Worm (Caenorhabditis elegans) whole organism, late embryonic: ENCODE measurements around the gene C44B7.5.

Source experiments
- C38D4.7 ChIP-seq: fragments of 200-800 bp; sonication (Bioruptor generic); optimal IDR thresholded peaks from 2 replicates; lab custom pipeline; 2018; ENCODE audit warnings: mild to moderate bottlenecking, missing genetic modification characterization, moderate library complexity, missing compliant biosample characterization
- T23F11.4 ChIP-seq: fragments of 200-800 bp; sonication (Bioruptor generic); optimal IDR thresholded peaks from 2 replicates; lab custom pipeline; 2018; ENCODE audit warnings: mild to moderate bottlenecking, missing genetic modification characterization, missing compliant biosample characterization
- hlh-6 ChIP-seq: sonication (generic microtip); optimal IDR thresholded peaks from 2 replicates; lab custom pipeline; 2016; ENCODE audit warnings: missing genotype, missing genetic modification characterization, missing compliant biosample characterization
- hlh-8 ChIP-seq: sonication (generic microtip); optimal IDR thresholded peaks from 2 replicates; lab custom pipeline; 2016; ENCODE audit warnings: missing genotype, missing genetic modification characterization, missing compliant biosample characterization
- lim-6 ChIP-seq: sonication (generic microtip); optimal IDR thresholded peaks from 2 replicates; lab custom pipeline; 2016; ENCODE audit warnings: missing genetic modification characterization, missing compliant biosample characterization
- pqm-1 ChIP-seq: sonication (generic microtip); optimal IDR thresholded peaks from 2 replicates; lab custom pipeline; 2016; ENCODE audit warnings: missing genetic modification characterization, missing compliant biosample characterization
- pros-1 ChIP-seq: fragments of 150-350 bp; optimal IDR thresholded peaks from 2 replicates; lab custom pipeline; 2014; ENCODE audit warnings: missing biosample characterization, missing genetic modification reagents, missing genetic modification characterization
- sdc-2 ChIP-seq: sonication (generic microtip); optimal IDR thresholded peaks from 2 replicates; lab custom pipeline; 2016; ENCODE audit warnings: missing genotype, missing genetic modification characterization, missing compliant biosample characterization
- sox-4 ChIP-seq: sonication (generic microtip); optimal IDR thresholded peaks from 2 replicates; lab custom pipeline; 2017; ENCODE audit warnings: mild to moderate bottlenecking, missing genetic modification characterization, inconsistent platforms, missing compliant biosample characterization

- TF ChIP-seq C38D4.7 (GFP tag; lab: Kevin White, UChicago): no peak
- TF ChIP-seq hlh-8 (tag; lab: Kevin White, UChicago): no peak
- no peak for TF ChIP-seq T23F11.4 (GFP tag; lab: Kevin White, UChicago)
- no peak for TF ChIP-seq lim-6 (tag; lab: Kevin White, UChicago)
- TF ChIP-seq sox-4 (tag; lab: Kevin White, UChicago): no peak
- TF ChIP-seq pros-1 (tag; lab: Kevin White, UChicago): no peak
- TF ChIP-seq pqm-1 (tag; lab: Kevin White, UChicago): no peak
- no peak for TF ChIP-seq hlh-6 (tag; lab: Kevin White, UChicago)
- TF ChIP-seq sdc-2: no peak
Observed at ce11 chrII:6893589-6894245, 21.3 kb upstream of the C44B7.5 start, which contains the start of gene adal-1.
